Worm (Caenorhabditis elegans) whole organism, young adult: ENCODE data around the gene T01G6.1.

Source experiments
- B0019.2 ChIP-seq: fragments of 200-800 bp; sonication (Bioruptor generic); conservative IDR thresholded peaks from 2 replicates; pipeline ENCODE4 v1.3.6; 2022; ENCODE audit warnings: missing genetic modification reagents, missing genetic modification characterization, missing compliant biosample characterization
- F23B12.7 ChIP-seq: sonication (generic microtip); optimal IDR thresholded peaks from 2 replicates; lab custom pipeline; 2017; ENCODE audit warnings: missing genetic modification characterization, mild to moderate bottlenecking, missing compliant biosample characterization, antibody characterized with exemption, moderate library complexity; ENCODE audit not compliant: insufficient read depth
- chd-7 ChIP-seq: sonication (generic microtip); optimal IDR thresholded peaks from 2 replicates; lab custom pipeline; 2016; ENCODE audit warnings: mild to moderate bottlenecking, missing genetic modification characterization, moderate library complexity, missing compliant biosample characterization
- rcor-1 ChIP-seq: fragments of 200-800 bp; sonication (Bioruptor generic); IDR thresholded peaks from 2 replicates; pipeline ENCODE4 v1.3.6; 2022; ENCODE audit warnings: missing genetic modification reagents, missing genetic modification characterization, missing compliant biosample characterization
- ztf-26 ChIP-seq: sonication (generic microtip); optimal IDR thresholded peaks from 2 replicates; lab custom pipeline; 2017; ENCODE audit warnings: missing genetic modification characterization, missing compliant biosample characterization

ce11 chrV:502803-503273 lies 5.3 kb downstream of the T01G6.1 start, which contains the start of gene T01G6.10:
- TF ChIP-seq B0019.2 (GFP tag; lab: Robert Waterston, UW): no peak
- no peak for TF ChIP-seq ztf-26 (tag; lab: Kevin White, UChicago)
- no peak for TF ChIP-seq chd-7 (tag; lab: Kevin White, UChicago)
- no peak for TF ChIP-seq F23B12.7 (tag; lab: Kevin White, UChicago)
- TF ChIP-seq rcor-1 (GFP tag; lab: Robert Waterston, UW): no peak
